Fruit fly (Drosophila melanogaster) whole organism, embryonic: ENCODE results near the gene CG14079.

Experiments used
- ATbp ChIP-seq: fragments of 200-800 bp; sonication (Bioruptor generic); optimal IDR thresholded peaks from 2 replicates; lab custom pipeline; 2017; ENCODE audit warnings: missing biosample characterization, mild to moderate bottlenecking, missing genetic modification characterization, missing genetic modification reagents
- Adf1 ChIP-seq: fragments of 200-800 bp; sonication (Bioruptor generic); IDR thresholded peaks from 2 replicates; pipeline ENCODE4 v1.3.6; 2022; ENCODE audit warnings: missing biosample characterization, missing genetic modification characterization
- Antp ChIP-seq: fragments of 200-800 bp; sonication (Bioruptor generic); optimal IDR thresholded peaks from 3 replicates; lab custom pipeline; 2016; ENCODE audit warnings: missing biosample characterization, missing genetic modification characterization
- B-H1 ChIP-seq: fragments of 200-800 bp; sonication (Bioruptor generic); IDR thresholded peaks from 3 replicates; pipeline ENCODE4 v1.3.6; 2022; ENCODE audit warnings: missing biosample characterization, missing genetic modification characterization
- CG10431 ChIP-seq: fragments of 200-800 bp; sonication (Bioruptor generic); optimal IDR thresholded peaks from 3 replicates; lab custom pipeline; 2018; ENCODE audit warnings: missing biosample characterization, mild to moderate bottlenecking, missing genetic modification characterization
- CG12769 ChIP-seq: fragments of 200-800 bp; sonication (Bioruptor generic); optimal IDR thresholded peaks from 2 replicates; lab custom pipeline; 2019; ENCODE audit warnings: missing biosample characterization, mild to moderate bottlenecking, missing genetic modification characterization, moderate library complexity
- CG12942 ChIP-seq: fragments of 200-800 bp; sonication (Bioruptor generic); optimal IDR thresholded peaks from 3 replicates; lab custom pipeline; 2016; ENCODE audit warnings: missing biosample characterization, missing genetic modification characterization
- CG13894 ChIP-seq: fragments of 200-800 bp; sonication (Bioruptor generic); optimal IDR thresholded peaks from 3 replicates; lab custom pipeline; 2018; ENCODE audit warnings: missing biosample characterization, mild to moderate bottlenecking, missing genetic modification characterization, moderate library complexity
- CG14441 ChIP-seq: fragments of 200-800 bp; sonication (Bioruptor generic); IDR thresholded peaks from 2 replicates; pipeline ENCODE4 v1.3.6; 2022; ENCODE audit warnings: missing biosample characterization, missing genetic modification characterization
- CG15269 ChIP-seq: fragments of 200-800 bp; sonication (Bioruptor generic); optimal IDR thresholded peaks from 2 replicates; lab custom pipeline; 2018; ENCODE audit warnings: missing biosample characterization, mild to moderate bottlenecking, missing genetic modification characterization, moderate library complexity
- CG1602 ChIP-seq: fragments of 200-800 bp; sonication (Bioruptor generic); optimal IDR thresholded peaks from 3 replicates; lab custom pipeline; 2016; ENCODE audit warnings: missing biosample characterization, missing genetic modification characterization
- CG16815 ChIP-seq: fragments of 200-800 bp; sonication (Bioruptor generic); optimal IDR thresholded peaks from 3 replicates; lab custom pipeline; 2017; ENCODE audit warnings: missing biosample characterization, mild to moderate bottlenecking, missing genetic modification characterization
- CG17328 ChIP-seq: fragments of 200-800 bp; sonication (Bioruptor generic); IDR thresholded peaks from 2 replicates; pipeline ENCODE4 v1.3.6; 2022; ENCODE audit warnings: missing biosample characterization, missing genetic modification characterization
- CG17568 ChIP-seq: fragments of 200-800 bp; sonication (Bioruptor generic); optimal IDR thresholded peaks from 2 replicates; lab custom pipeline; 2018; ENCODE audit warnings: missing biosample characterization, mild to moderate bottlenecking, missing genetic modification characterization, moderate library complexity
- CG2199 ChIP-seq: fragments of 200-800 bp; sonication (Bioruptor generic); IDR thresholded peaks from 3 replicates; pipeline ENCODE4 v1.3.6; 2022; ENCODE audit warnings: missing biosample characterization, missing genetic modification characterization
- CG42726 ChIP-seq: fragments of 200-800 bp; sonication (Bioruptor generic); IDR thresholded peaks from 2 replicates; pipeline ENCODE4 v1.3.6; 2022; ENCODE audit warnings: missing biosample characterization, missing genetic modification characterization; ENCODE audit not compliant: partially characterized antibody
- CG6683 ChIP-seq: fragments of 200-800 bp; sonication (Bioruptor generic); optimal IDR thresholded peaks from 2 replicates; lab custom pipeline; 2017; ENCODE audit warnings: missing biosample characterization, mild to moderate bottlenecking, missing genetic modification characterization, missing genetic modification reagents
- CG6854 ChIP-seq: fragments of 200-800 bp; sonication (Bioruptor generic); optimal IDR thresholded peaks from 3 replicates; lab custom pipeline; 2017; ENCODE audit warnings: missing biosample characterization, mild to moderate bottlenecking, missing genetic modification characterization
- CG7928 ChIP-seq: fragments of 200-800 bp; sonication (Bioruptor generic); optimal IDR thresholded peaks from 2 replicates; lab custom pipeline; 2017; ENCODE audit warnings: missing biosample characterization, mild to moderate bottlenecking, missing genetic modification characterization
- CG8281 ChIP-seq: fragments of 200-800 bp; sonication (Bioruptor generic); optimal IDR thresholded peaks from 2 replicates; lab custom pipeline; 2018; ENCODE audit warnings: missing biosample characterization, mild to moderate bottlenecking, missing genetic modification characterization, moderate library complexity
- CG8359 ChIP-seq: fragments of 200-800 bp; sonication (Bioruptor generic); optimal IDR thresholded peaks from 2 replicates; lab custom pipeline; 2017; ENCODE audit warnings: missing biosample characterization, mild to moderate bottlenecking, missing genetic modification characterization, borderline replicate concordance
- CG9932 ChIP-seq: fragments of 200-800 bp; sonication (Bioruptor generic); IDR thresholded peaks from 2 replicates; pipeline ENCODE4 v1.3.6; 2022; ENCODE audit warnings: missing biosample characterization, missing genetic modification characterization
- Elba2 ChIP-seq: fragments of 200-800 bp; sonication (Bioruptor generic); optimal IDR thresholded peaks from 3 replicates; lab custom pipeline; 2016; ENCODE audit warnings: missing biosample characterization, missing genetic modification characterization
- MBD-R2 ChIP-seq: fragments of 200-800 bp; sonication (Bioruptor generic); IDR thresholded peaks from 2 replicates; pipeline ENCODE4 v1.3.6; 2022; ENCODE audit warnings: missing biosample characterization, missing genetic modification characterization
- Med ChIP-seq: fragments of 200-800 bp; sonication (Bioruptor generic); peaks from one replicate; lab custom pipeline; 2016; ENCODE audit warnings: missing biosample characterization, missing genetic modification characterization, mild to moderate bottlenecking, inconsistent platforms, moderate library complexity
- Nf-YA ChIP-seq: fragments of 200-800 bp; sonication (Bioruptor generic); IDR thresholded peaks from 2 replicates; pipeline ENCODE4 v1.3.6; 2022; ENCODE audit warnings: missing biosample characterization, missing genetic modification characterization
- Sox100B ChIP-seq: fragments of 200-800 bp; sonication (Bioruptor generic); optimal IDR thresholded peaks from 3 replicates; lab custom pipeline; 2018; ENCODE audit warnings: missing biosample characterization, mild to moderate bottlenecking, missing genetic modification characterization
- Taf1 ChIP-seq: fragments of 200-800 bp; sonication (Bioruptor generic); IDR thresholded peaks from 2 replicates; pipeline ENCODE4 v1.3.6; 2022; ENCODE audit warnings: missing biosample characterization, missing genetic modification characterization
- Vsx1 ChIP-seq: fragments of 200-800 bp; sonication (Bioruptor generic); optimal IDR thresholded peaks from 2 replicates; lab custom pipeline; 2017; ENCODE audit warnings: missing biosample characterization, mild to moderate bottlenecking, missing genetic modification characterization, missing genetic modification reagents
- Xbp1 ChIP-seq: fragments of 200-800 bp; sonication (Bioruptor generic); optimal IDR thresholded peaks from 3 replicates; lab custom pipeline; 2016; ENCODE audit warnings: missing biosample characterization, mild to moderate bottlenecking, missing genetic modification characterization
- fd96Cb ChIP-seq: fragments of 200-800 bp; sonication (Bioruptor generic); optimal IDR thresholded peaks from 2 replicates; lab custom pipeline; 2018; ENCODE audit warnings: missing biosample characterization, mild to moderate bottlenecking, missing genetic modification characterization, moderate library complexity
- grn ChIP-seq: fragments of 200-800 bp; sonication (Bioruptor generic); optimal IDR thresholded peaks from 3 replicates; lab custom pipeline; 2017; ENCODE audit warnings: missing biosample characterization, missing genetic modification characterization
- hth ChIP-seq: fragments of >200 bp; optimal IDR thresholded peaks from 2 replicates; lab custom pipeline; 2017; ENCODE audit warnings: inconsistent platforms
- pan ChIP-seq, 4 experiments: fragments of >200 bp in 3 of 4; fragments of 200-800 bp in 1 of 4; sonication (Bioruptor generic) in 1 of 4; optimal IDR thresholded peaks in 3 of 4; IDR thresholded peaks in 1 of 4; 2 replicates each; pipeline versions ENCODE4 v1.3.6 to Lab custom; 2017 to 2022; ENCODE audit warnings: missing biosample characterization in 2 of 4, missing genetic modification characterization in 2 of 4, mixed read lengths in 1 of 4
- pum ChIP-seq: fragments of 200-800 bp; sonication (Bioruptor generic); optimal IDR thresholded peaks from 2 replicates; lab custom pipeline; 2016; ENCODE audit warnings: missing biosample characterization, missing genetic modification characterization
- salm ChIP-seq: fragments of 200-800 bp; sonication (Bioruptor generic); optimal IDR thresholded peaks from 2 replicates; lab custom pipeline; 2018; ENCODE audit warnings: missing biosample characterization, mild to moderate bottlenecking, missing genetic modification characterization
- sd ChIP-seq: fragments of 200-800 bp; sonication (Bioruptor generic); optimal IDR thresholded peaks from 3 replicates; lab custom pipeline; 2018; ENCODE audit warnings: missing biosample characterization, mild to moderate bottlenecking, missing genetic modification characterization, moderate library complexity
- sens ChIP-seq: fragments of 200-800 bp; sonication (Bioruptor generic); peaks from one replicate; lab custom pipeline; 2016; ENCODE audit warnings: missing biosample characterization, missing genetic modification characterization
- sisA ChIP-seq: fragments of 200-800 bp; sonication (Bioruptor generic); IDR thresholded peaks from 2 replicates; pipeline ENCODE4 v1.3.6; 2022; ENCODE audit warnings: missing biosample characterization, missing genetic modification characterization
- zen ChIP-seq: fragments of 200-800 bp; sonication (Bioruptor generic); optimal IDR thresholded peaks from 3 replicates; lab custom pipeline; 2018; ENCODE audit warnings: missing biosample characterization, mild to moderate bottlenecking, missing genetic modification characterization, moderate library complexity

The CG14079 gene

DNA sequence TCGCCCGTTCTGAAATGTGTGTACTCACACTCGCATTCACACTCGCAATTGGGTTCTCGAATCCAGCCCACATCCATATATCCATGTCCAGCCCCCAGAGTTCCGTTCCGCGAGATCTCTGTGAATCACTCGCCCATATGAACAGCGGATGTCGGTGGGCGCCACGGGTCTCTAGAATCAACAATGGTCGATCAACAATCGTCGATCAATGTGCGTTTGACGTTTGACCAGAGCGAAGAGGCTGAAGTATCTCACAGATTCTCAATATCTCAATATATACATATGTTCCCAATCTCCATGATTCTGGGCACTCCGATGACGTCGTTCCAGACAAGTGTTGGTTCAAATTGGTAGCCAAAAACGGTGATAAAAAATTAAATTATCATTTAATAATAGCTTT, 8.7 kb upstream of the CG14079 start:
- TF ChIP-seq Sox100B (no peak), CG17328 (GFP tag; lab: Robert Waterston, UW) (no peak), CG14441 (GFP tag; lab: Robert Waterston, UW) (0 out of 2 replicates have a peak, but pooled peaks have one; percentile 7), pum (GFP tag; lab: Kevin White, UChicago) (no peak), CG8359 (GFP tag; lab: Kevin White, UChicago) (no peak), CG10431 (GFP tag; lab: Kevin White, UChicago) (no peak), fd96Cb (tag; lab: Kevin White, UChicago) (no peak), MBD-R2 (GFP tag; lab: Robert Waterston, UW) (no peak), grn (GFP tag; lab: Kevin White, UChicago) (no peak), B-H1 (GFP tag; lab: Robert Waterston, UW) (no peak), sisA (GFP tag; lab: Robert Waterston, UW) (no peak), Xbp1 (GFP tag; lab: Kevin White, UChicago) (no peak), CG13894 (tag; lab: Kevin White, UChicago) (peak; percentile 50), Elba2 (GFP tag; lab: Kevin White, UChicago) (no peak), ATbp (no peak), CG9932 (no peak), sens (GFP tag; lab: Kevin White, UChicago) (no peak), sd (no peak), CG6683 (GFP tag; lab: Kevin White, UChicago) (no peak), CG17568 (no peak), hth (no peak), Adf1 (no peak), Taf1 (GFP tag; lab: Robert Waterston, UW) (no peak), CG15269 (tag; lab: Kevin White, UChicago) (no peak), Med (GFP tag; lab: Kevin White, UChicago) (peak; percentile 75), Vsx1 (GFP tag; lab: Kevin White, UChicago) (no peak), CG2199 (GFP tag; lab: Robert Waterston, UW) (0 out of 3 replicates have a peak, but pooled peaks have one; percentile 17), CG12769 (tag; lab: Kevin White, UChicago) (no peak), Nf-YA (GFP tag; lab: Robert Waterston, UW) (no peak), CG42726 (no peak), CG8281 (peak; percentile 58), CG12942 (GFP tag; lab: Kevin White, UChicago) (no peak), salm (tag; lab: Kevin White, UChicago) (no peak), CG6854 (GFP tag; lab: Kevin White, UChicago) (no peak), CG7928 (GFP tag; lab: Kevin White, UChicago) (no peak), CG1602 (GFP tag; lab: Kevin White, UChicago) (no peak), pan (optimal IDR thresholded peaks at IDR 0.05; lab: Kevin White, UChicago) (no peak), pan (GFP tag; optimal IDR thresholded peaks at IDR 0.05 in 1 of 2, IDR thresholded peaks at IDR 0.05 in 1 of 2) (no peak), Antp (GFP tag; lab: Kevin White, UChicago) (no peak), CG16815 (GFP tag; lab: Kevin White, UChicago) (no peak), zen (tag; lab: Kevin White, UChicago) (no peak)
- TF ChIP-seq, all 482 proteins: peak for 5
